Worm (Caenorhabditis elegans): ENCODE measurements around the gene K02E2.8.
A peak's percentile ranks its signal among the peaks of the same experiment; 100 is the strongest.

Gene K02E2.8

DNA sequence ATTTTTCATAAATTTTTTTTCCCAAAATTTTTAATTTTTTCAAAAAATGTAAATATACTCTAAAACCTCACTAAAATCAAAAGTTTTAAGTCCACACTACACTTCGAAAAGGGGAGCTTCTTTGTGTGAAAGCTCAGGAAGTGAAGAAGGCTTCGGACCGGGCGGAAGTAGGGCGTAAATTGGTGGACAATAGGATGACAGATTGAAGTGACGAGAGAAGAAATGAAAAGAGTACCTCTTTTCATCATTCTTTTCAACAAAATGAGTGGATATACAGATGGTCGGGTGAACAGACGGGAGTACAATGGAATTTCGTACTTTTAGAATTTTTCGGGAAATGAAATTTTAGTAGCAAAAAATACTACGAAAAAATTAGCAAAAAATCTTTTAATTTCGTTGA is 27.9 kb downstream of the K02E2.8 start:
- TF ChIP-seq ets-5 (GFP tag; IDR thresholded peaks at IDR 0.05) (no peak), irx-1 (tag; optimal IDR thresholded peaks at IDR 0.05) (peak; percentile 23), fkh-10 (GFP tag; optimal IDR thresholded peaks at IDR 0.05) (peak; percentile 44)

- no peak for TF ChIP-seq lir-3 (tag; optimal IDR thresholded peaks at IDR 0.05; ENCODE audit: poor library complexity)
- no peak for TF ChIP-seq unc-86 (tag; optimal IDR thresholded peaks at IDR 0.05)
- TF ChIP-seq hlh-4 (tag; optimal IDR thresholded peaks at IDR 0.05): no peak
- TF ChIP-seq lin-14 (GFP tag; optimal IDR thresholded peaks at IDR 0.05): no peak
- no peak for TF ChIP-seq ces-1 (GFP tag; optimal IDR thresholded peaks at IDR 0.05)
- no peak for TF ChIP-seq mdl-1 (tag; optimal IDR thresholded peaks at IDR 0.05)
- TF ChIP-seq pag-3 (tag; optimal IDR thresholded peaks at IDR 0.05; ENCODE audit: borderline replicate concordance, insufficient read depth): no peak
- no peak for TF ChIP-seq jun-1 (tag; optimal IDR thresholded peaks at IDR 0.05)
- no peak for TF ChIP-seq sox-4 (tag; optimal IDR thresholded peaks at IDR 0.05)
- no peak for TF ChIP-seq nhr-85 (tag)
- no peak for TF ChIP-seq nhr-12 (tag; optimal IDR thresholded peaks at IDR 0.05)
- TF ChIP-seq efl-3 (GFP tag; optimal IDR thresholded peaks at IDR 0.05): no peak
These were observed 28.7 kb downstream of the K02E2.8 start for ce11 chrV:20338020-20338419.

- no peak for TF ChIP-seq nhr-20 (tag; optimal IDR thresholded peaks at IDR 0.05)
- no peak for TF ChIP-seq nhr-19 (GFP tag; conservative IDR thresholded peaks at IDR 0.05)
- TF ChIP-seq nhr-85 (tag): peak; percentile 17
- no peak for TF ChIP-seq Y116A8C.19 (tag; optimal IDR thresholded peaks at IDR 0.05; ENCODE audit: borderline replicate concordance)
- no peak for TF ChIP-seq nhr-11 (tag; optimal IDR thresholded peaks at IDR 0.05)
- TF ChIP-seq ceh-8 (GFP tag; optimal IDR thresholded peaks at IDR 0.05): no peak
These were observed 31.5 kb downstream of the K02E2.8 start, which contains the start of gene Y38H6A.5 for ce11 chrV:20335264-20335663. Gene Y38H6A.5, minus strand, starts transcription at chrV:20335364.

DNA sequence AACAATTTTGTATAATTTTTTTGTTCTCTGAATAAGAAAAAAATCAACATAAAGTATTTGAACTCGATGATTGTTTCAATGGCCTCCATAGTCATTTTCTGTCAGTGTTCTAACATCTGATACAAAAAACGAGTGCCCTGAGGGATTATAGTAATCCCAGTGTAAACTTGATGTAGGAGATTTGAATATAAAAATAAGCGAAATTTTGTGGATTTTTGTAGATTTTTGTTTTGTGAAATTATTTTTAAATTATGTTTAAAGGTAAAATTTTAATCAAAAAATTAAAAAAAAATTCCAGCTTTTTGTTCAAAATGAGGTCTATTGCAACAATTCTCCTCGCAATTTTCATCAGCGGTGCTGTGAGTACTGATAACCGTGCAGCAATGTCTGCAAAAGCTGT is 41.3 kb downstream of the K02E2.8 start, which contains the start of gene Y38H6A.1:
TSS of gene Y38H6A.1 (plus strand) at position 301 of the 400 bp plus-strand sequence.
- TF ChIP-seq grh-1 (GFP tag; IDR thresholded peaks at IDR 0.05): no peak

DNA sequence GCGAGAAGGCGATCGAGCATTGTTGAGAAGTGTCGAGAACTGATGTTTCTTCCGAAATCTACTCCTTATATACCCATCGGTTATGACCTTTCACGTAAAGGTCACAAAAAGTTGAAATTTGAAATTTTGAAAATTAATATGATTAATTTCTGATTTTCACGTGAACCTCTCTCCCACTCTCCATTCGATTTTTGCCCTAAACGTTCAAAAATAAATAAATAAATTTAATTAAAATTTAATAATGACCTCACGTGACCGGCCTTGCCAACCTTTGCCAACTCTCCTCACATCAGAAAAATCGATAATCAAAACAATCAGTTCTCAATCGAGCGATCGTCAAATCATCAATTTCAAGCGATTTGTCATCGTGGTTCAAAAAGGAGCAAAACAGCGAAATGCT is 49.3 kb downstream of the K02E2.8 start, which contains the start of gene Y113G7C.1:
TSS of gene Y113G7C.1 (plus strand) at position 301 of the 400 bp plus-strand sequence.
- no peak for TF ChIP-seq tbx-2 (tag; optimal IDR thresholded peaks at IDR 0.05)
- no peak for TF ChIP-seq isw-1 (GFP tag; IDR thresholded peaks at IDR 0.05)
- no peak for TF ChIP-seq swsn-7 (tag; optimal IDR thresholded peaks at IDR 0.05)
- no peak for TF ChIP-seq nhr-11 (tag; optimal IDR thresholded peaks at IDR 0.05)
- no peak for TF ChIP-seq sup-37 (GFP tag; optimal IDR thresholded peaks at IDR 0.05)
- no peak for TF ChIP-seq fkh-10 (GFP tag; optimal IDR thresholded peaks at IDR 0.05)
- TF ChIP-seq egl-27 (tag; optimal IDR thresholded peaks at IDR 0.05): no peak
- TF ChIP-seq pax-3 (tag; optimal IDR thresholded peaks at IDR 0.05): no peak
- TF ChIP-seq mef-2 (tag; optimal IDR thresholded peaks at IDR 0.05): no peak
- TF ChIP-seq mab-9 (GFP tag; IDR thresholded peaks at IDR 0.05): no peak
- no peak for TF ChIP-seq ceh-90 (tag; optimal IDR thresholded peaks at IDR 0.05)
- TF ChIP-seq ztf-4 (tag; optimal IDR thresholded peaks at IDR 0.05): no peak
- TF ChIP-seq fkh-4 (tag; optimal IDR thresholded peaks at IDR 0.05; ENCODE audit: borderline replicate concordance): no peak
